Fruit fly (Drosophila melanogaster): ENCODE results near the gene Grx1.
A peak's percentile ranks its signal among the peaks of the same experiment; 100 is the strongest.

Gene Grx1

dm6 chr3L:18898770-18899278, 29.8 kb downstream of the Grx1 start, which contains the start of gene RpL26 (continued):
- TF ChIP-seq phol (tag; optimal IDR thresholded peaks at IDR 0.05) (peak; percentile 80), CG2889 (GFP tag; IDR thresholded peaks at IDR 0.05) (no peak), CG30403 (GFP tag; optimal IDR thresholded peaks at IDR 0.05) (peak; percentile 89), gfzf (GFP tag; optimal IDR thresholded peaks at IDR 0.05) (peak; percentile 40), tna (GFP tag; IDR thresholded peaks at IDR 0.05; ENCODE audit: partially characterized antibody) (peak; percentile 85), CG8359 (GFP tag; optimal IDR thresholded peaks at IDR 0.05; ENCODE audit: borderline replicate concordance) (peak; percentile 24), CG7745 (tag; optimal IDR thresholded peaks at IDR 0.05) (no peak), caup (GFP tag; optimal IDR thresholded peaks at IDR 0.05; ENCODE audit: severe bottlenecking) (peak; percentile 67), dysf (GFP tag; IDR thresholded peaks at IDR 0.05) (peak; percentile 84; the same call in 2 of the 3 replicates), Dek (tag; optimal IDR thresholded peaks at IDR 0.05) (peak; percentile 72), CG31224 (GFP tag; IDR thresholded peaks at IDR 0.05) (peak; percentile 53), Dad (GFP tag; optimal IDR thresholded peaks at IDR 0.05) (peak; percentile 72), Adf1 (GFP tag; IDR thresholded peaks at IDR 0.05) (peak; percentile 43), pros (GFP tag; optimal IDR thresholded peaks at IDR 0.05) (no peak), CG10959 (GFP tag; IDR thresholded peaks at IDR 0.05) (peak; percentile 46; the same call in 1 of the 2 replicates), CG6272 (GFP tag; IDR thresholded peaks at IDR 0.05) (peak; percentile 83), Ptx1 (GFP tag; IDR thresholded peaks at IDR 0.05) (peak; percentile 80), prd (optimal IDR thresholded peaks at IDR 0.05) (no peak), prd (GFP tag; IDR thresholded peaks at IDR 0.05) (peak; percentile 82), org-1 (GFP tag; optimal IDR thresholded peaks at IDR 0.05) (peak; percentile 36), CG2712 (tag; optimal IDR thresholded peaks at IDR 0.05) (peak; percentile 75), al (GFP tag; IDR thresholded peaks at IDR 0.05) (peak; percentile 78), tap (tag; optimal IDR thresholded peaks at IDR 0.05) (peak; percentile 57), lbe (GFP tag; optimal IDR thresholded peaks at IDR 0.05) (no peak), CG16779 (GFP tag; IDR thresholded peaks at IDR 0.05) (0 out of 2 replicates have a peak, but pooled peaks have one; percentile 12), CG13894 (tag; optimal IDR thresholded peaks at IDR 0.05) (peak; percentile 67), bigmax (GFP tag; optimal IDR thresholded peaks at IDR 0.05) (no peak), Max (GFP tag; optimal IDR thresholded peaks at IDR 0.05) (peak; percentile 63), CG15601 (tag; optimal IDR thresholded peaks at IDR 0.05) (peak; percentile 77), Nf-YA (GFP tag; IDR thresholded peaks at IDR 0.05) (0 out of 2 replicates have a peak, but pooled peaks have one; percentile 12), CG3407 (GFP tag; optimal IDR thresholded peaks at IDR 0.05) (peak; percentile 61), CG4854 (GFP tag; optimal IDR thresholded peaks at IDR 0.05) (peak; percentile 60), CG15696 (tag; optimal IDR thresholded peaks at IDR 0.05) (peak; percentile 72), croc (GFP tag; conservative IDR thresholded peaks at IDR 0.05) (peak; percentile 60), Atf-2 (GFP tag; optimal IDR thresholded peaks at IDR 0.05) (peak; percentile 73), sisA (GFP tag; IDR thresholded peaks at IDR 0.05) (peak; percentile 75), CG10147 (GFP tag; optimal IDR thresholded peaks at IDR 0.05) (peak; percentile 61), CG10431 (GFP tag; optimal IDR thresholded peaks at IDR 0.05) (peak; percentile 46), pan (optimal IDR thresholded peaks at IDR 0.05) (no peak), pan (GFP tag; optimal IDR thresholded peaks at IDR 0.05 in 1 of 2, IDR thresholded peaks at IDR 0.05 in 1 of 2) (peak in 1 of 2 experiments; percentile 52), p53 (GFP tag; optimal IDR thresholded peaks at IDR 0.05) (peak; percentile 79), pzg (GFP tag; optimal IDR thresholded peaks at IDR 0.05) (peak; percentile 82), Usf (GFP tag; optimal IDR thresholded peaks at IDR 0.05) (peak; percentile 44), Elba2 (GFP tag; optimal IDR thresholded peaks at IDR 0.05) (peak; percentile 71), Hsf (GFP tag; optimal IDR thresholded peaks at IDR 0.05) (peak; percentile 89), Vsx1 (GFP tag; optimal IDR thresholded peaks at IDR 0.05) (no peak), CG7839 (tag; optimal IDR thresholded peaks at IDR 0.05) (peak; percentile 53), chinmo (GFP tag; IDR thresholded peaks at IDR 0.05; ENCODE audit: partially characterized antibody) (peak; percentile 89), Nf-YC (tag; optimal IDR thresholded peaks at IDR 0.05) (peak; percentile 73), abd-A (tag; optimal IDR thresholded peaks at IDR 0.05) (no peak)
